Worm (Caenorhabditis elegans): Measurements from ENCODE around the gene clec-145.

The clec-145 gene

ce11 chrII:13637941-13638489 is 47.7 kb upstream of the clec-145 start, which contains the start of gene phdh-1:
phdh-1 (minus strand) TSS chrII:13638480.
- no peak for TF ChIP-seq lin-39 (tag; optimal IDR thresholded peaks at IDR 0.05)
- peak; percentile 5 for TF ChIP-seq nhr-43 (tag; optimal IDR thresholded peaks at IDR 0.05; ENCODE audit: poor library complexity, severe bottlenecking)
- no peak for TF ChIP-seq fkh-2 (tag; optimal IDR thresholded peaks at IDR 0.05)
- no peak for TF ChIP-seq ZK546.5 (tag; optimal IDR thresholded peaks at IDR 0.05)

ce11 chrII:13637464-13637863 is 47.1 kb upstream of the clec-145 start:
- TF ChIP-seq skn-1 (tag; optimal IDR thresholded peaks at IDR 0.05) (no peak), ama-1 (optimal IDR thresholded peaks at IDR 0.05) (peak; percentile 27)

ce11 chrII:13636596-13636995 is 46.2 kb upstream of the clec-145 start:
- TF ChIP-seq skn-1 (tag; optimal IDR thresholded peaks at IDR 0.05) = no peak
- TF ChIP-seq hmg-11 (tag; optimal IDR thresholded peaks at IDR 0.05) = no peak
- TF ChIP-seq ztf-4 (tag; optimal IDR thresholded peaks at IDR 0.05) = no peak
- no peak for TF ChIP-seq pha-4 (tag; optimal IDR thresholded peaks at IDR 0.05)
- peak; percentile 78 for TF ChIP-seq nhr-43 (tag; optimal IDR thresholded peaks at IDR 0.05; ENCODE audit: poor library complexity, severe bottlenecking)
- TF ChIP-seq nhr-23 (tag; optimal IDR thresholded peaks at IDR 0.05) = peak; percentile 29
- TF ChIP-seq lin-15B (tag; optimal IDR thresholded peaks at IDR 0.05) = no peak
- no peak for TF ChIP-seq nhr-77 (tag; optimal IDR thresholded peaks at IDR 0.05)
- TF ChIP-seq nhr-11 (tag; optimal IDR thresholded peaks at IDR 0.05) = no peak
- no peak for TF ChIP-seq mml-1 (tag; optimal IDR thresholded peaks at IDR 0.05)
- TF ChIP-seq nhr-28 (tag; optimal IDR thresholded peaks at IDR 0.05) = no peak
- TF ChIP-seq nfya-1 (tag; optimal IDR thresholded peaks at IDR 0.05; ENCODE audit: insufficient read depth) = no peak
- TF ChIP-seq unc-62 (GFP tag; optimal IDR thresholded peaks at IDR 0.05) = no peak
- TF ChIP-seq ama-1 (optimal IDR thresholded peaks at IDR 0.05) = no peak
- no peak for TF ChIP-seq unc-39 (tag; optimal IDR thresholded peaks at IDR 0.05)
- TF ChIP-seq lin-39 (tag; optimal IDR thresholded peaks at IDR 0.05) = no peak
- TF ChIP-seq aly-2 (tag; optimal IDR thresholded peaks at IDR 0.05) = no peak

ce11 chrII:13632238-13632637 is 41.9 kb upstream of the clec-145 start, which contains the start of gene tag-10:
tag-10 (plus strand) TSS chrII:13632584.
- peak; percentile 81 for TF ChIP-seq elt-1 (tag; optimal IDR thresholded peaks at IDR 0.05)
- no peak for TF ChIP-seq ztf-11 (tag; optimal IDR thresholded peaks at IDR 0.05)
- TF ChIP-seq elt-2 (tag; optimal IDR thresholded peaks at IDR 0.05) = peak; percentile 30

ce11 chrII:13630690-13631089 is 40.3 kb upstream of the clec-145 start, which contains the start of the genes gst-17 and gst-18:
gst-17 (minus strand) TSS chrII:13630790.
gst-18 (minus strand) TSS chrII:13630887.
- no peak for TF ChIP-seq egl-5 (tag; optimal IDR thresholded peaks at IDR 0.05)
- TF ChIP-seq aly-2 (tag; optimal IDR thresholded peaks at IDR 0.05) = no peak
- TF ChIP-seq fkh-2 (tag; optimal IDR thresholded peaks at IDR 0.05) = no peak
- TF ChIP-seq skn-1 (tag; optimal IDR thresholded peaks at IDR 0.05) = no peak
- no peak for TF ChIP-seq mdl-1 (tag; optimal IDR thresholded peaks at IDR 0.05)
- TF ChIP-seq hmg-11 (tag; optimal IDR thresholded peaks at IDR 0.05) = no peak
- TF ChIP-seq jun-1 (tag; optimal IDR thresholded peaks at IDR 0.05) = no peak
- TF ChIP-seq nhr-237 (tag; optimal IDR thresholded peaks at IDR 0.05) = no peak
- TF ChIP-seq ceh-28 (tag; optimal IDR thresholded peaks at IDR 0.05) = no peak
- no peak for TF ChIP-seq fos-1 (tag; optimal IDR thresholded peaks at IDR 0.05)
- TF ChIP-seq elt-3 (tag; optimal IDR thresholded peaks at IDR 0.05) = no peak
- TF ChIP-seq nhr-25 (tag; optimal IDR thresholded peaks at IDR 0.05) = no peak
- no peak for TF ChIP-seq ZK546.5 (tag; optimal IDR thresholded peaks at IDR 0.05)
- no peak for TF ChIP-seq nhr-43 (tag; optimal IDR thresholded peaks at IDR 0.05; ENCODE audit: poor library complexity, severe bottlenecking)
- TF ChIP-seq fkh-10 (GFP tag; optimal IDR thresholded peaks at IDR 0.05) = no peak
- no peak for TF ChIP-seq sea-2 (GFP tag; optimal IDR thresholded peaks at IDR 0.05)
- no peak for TF ChIP-seq pha-4 (tag; optimal IDR thresholded peaks at IDR 0.05)
- no peak for TF ChIP-seq tbx-2 (tag; optimal IDR thresholded peaks at IDR 0.05)
- no peak for TF ChIP-seq unc-39 (tag; optimal IDR thresholded peaks at IDR 0.05)

Measured in whole organism, L3 larva.